Worm (Caenorhabditis elegans) whole organism, young adult: Measurements from ENCODE around the gene kars-1.

Experiments
- attf-5 ChIP-seq: fragments of 200-800 bp; sonication (Bioruptor generic); optimal IDR thresholded peaks from 2 replicates; lab custom pipeline; 2018; ENCODE audit warnings: mild to moderate bottlenecking, missing genetic modification characterization, missing compliant biosample characterization
- nhr-80 ChIP-seq: sonication (generic microtip); optimal IDR thresholded peaks from 2 replicates; lab custom pipeline; 2016; ENCODE audit warnings: missing genetic modification characterization, missing compliant biosample characterization
- unc-62 ChIP-seq: fragments of 150-350 bp; optimal IDR thresholded peaks from 2 replicates; lab custom pipeline; 2014; ENCODE audit warnings: missing biosample characterization, missing genetic modification reagents, missing genetic modification characterization

- no peak for TF ChIP-seq attf-5 (GFP tag; lab: Kevin White, UChicago)
- TF ChIP-seq unc-62 (GFP tag; lab: Kevin White, UChicago) = no peak
- TF ChIP-seq nhr-80 (tag; lab: Kevin White, UChicago) = no peak
These were observed 3.5 kb upstream of the kars-1 start, which contains the start of gene T02G5.7 for ce11 chrII:7075564-7076228.
